Worm (Caenorhabditis elegans): Measurements from ENCODE around the gene nhr-155.
A peak's percentile ranks its signal among the peaks of the same experiment; 100 is the strongest.

The nhr-155 gene

ce11 chrV:552406-552805 is 13.1 kb downstream of the nhr-155 start:
- no peak for TF ChIP-seq sdz-38 (tag; optimal IDR thresholded peaks at IDR 0.05)

ce11 chrV:553067-553466 is 13.8 kb downstream of the nhr-155 start, which contains the start of gene C14C6.8:
Gene C14C6.8 (minus strand): TSS chrV:553167.
- no peak for TF ChIP-seq efl-1 (GFP tag; optimal IDR thresholded peaks at IDR 0.05)
- no peak for TF ChIP-seq ztf-6 (GFP tag; IDR thresholded peaks at IDR 0.05)
- no peak for TF ChIP-seq ztf-28 (GFP tag; IDR thresholded peaks at IDR 0.05)
- no peak for TF ChIP-seq Y95B8A.8 (GFP tag; IDR thresholded peaks at IDR 0.05)
- no peak for TF ChIP-seq sea-2 (GFP tag; IDR thresholded peaks at IDR 0.05)
- TF ChIP-seq tbp1 (GFP tag; optimal IDR thresholded peaks at IDR 0.05): no peak
- TF ChIP-seq repo-1 (tag; optimal IDR thresholded peaks at IDR 0.05): no peak
- no peak for TF ChIP-seq ceh-27 (GFP tag; optimal IDR thresholded peaks at IDR 0.05)
- no peak for TF ChIP-seq F23B12.7 (tag; optimal IDR thresholded peaks at IDR 0.05; ENCODE audit: insufficient read depth)
- TF ChIP-seq F33H1.4 (GFP tag; IDR thresholded peaks at IDR 0.05): no peak
- no peak for TF ChIP-seq mes-4 (tag; optimal IDR thresholded peaks at IDR 0.05)
- TF ChIP-seq snpc-4 (GFP tag; optimal IDR thresholded peaks at IDR 0.05): no peak
- TF ChIP-seq snpc-4 (tag; optimal IDR thresholded peaks at IDR 0.05): no peak
- TF ChIP-seq Y53G8AR.9 (GFP tag; conservative IDR thresholded peaks at IDR 0.05): no peak
- TF ChIP-seq cebp-2 (GFP tag; IDR thresholded peaks at IDR 0.05): no peak
- TF ChIP-seq attf-3 (GFP tag; conservative IDR thresholded peaks at IDR 0.05): no peak
- no peak for TF ChIP-seq snpc-3.4 (tag; optimal IDR thresholded peaks at IDR 0.05)
- no peak for TF ChIP-seq die-1 (tag; optimal IDR thresholded peaks at IDR 0.05)
- no peak for TF ChIP-seq F55B11.4 (tag; optimal IDR thresholded peaks at IDR 0.05; ENCODE audit: borderline replicate concordance, insufficient read depth)
- TF ChIP-seq nfyb-1 (GFP tag; IDR thresholded peaks at IDR 0.05): no peak
- no peak for TF ChIP-seq tbx-9 (tag; optimal IDR thresholded peaks at IDR 0.05; ENCODE audit: borderline replicate concordance)

- TF ChIP-seq Y56A3A.18 (GFP tag; IDR thresholded peaks at IDR 0.05) (no peak), F52B5.7 (tag; optimal IDR thresholded peaks at IDR 0.05) (no peak), attf-5 (GFP tag; optimal IDR thresholded peaks at IDR 0.05) (no peak), B0019.2 (GFP tag; conservative IDR thresholded peaks at IDR 0.05) (no peak), F55B11.4 (tag; optimal IDR thresholded peaks at IDR 0.05; ENCODE audit: borderline replicate concordance, insufficient read depth) (no peak), nfya-2 (GFP tag; IDR thresholded peaks at IDR 0.05) (no peak), lir-1 (GFP tag; conservative IDR thresholded peaks at IDR 0.05) (no peak), ztf-28 (GFP tag; IDR thresholded peaks at IDR 0.05) (no peak), pbrm-1 (GFP tag; IDR thresholded peaks at IDR 0.05) (no peak), bed-2 (GFP tag; IDR thresholded peaks at IDR 0.05) (no peak), F39B2.1 (GFP tag; IDR thresholded peaks at IDR 0.05) (no peak), attf-6 (GFP tag; IDR thresholded peaks at IDR 0.05) (no peak), madf-3 (GFP tag; IDR thresholded peaks at IDR 0.05) (no peak), lin-54 (GFP tag; optimal IDR thresholded peaks at IDR 0.05) (no peak)
Observed at ce11 chrV:556055-556454, 16.8 kb downstream of the nhr-155 start, which contains the start of gene srx-8. Gene srx-8 (minus strand): TSS chrV:556155.

ce11 chrV:559940-560339 is 20.7 kb downstream of the nhr-155 start, which contains the start of gene srx-7:
Gene srx-7 (plus strand): TSS chrV:560195.
- no peak for TF ChIP-seq F49E8.2 (tag; optimal IDR thresholded peaks at IDR 0.05; ENCODE audit: insufficient read depth)
- TF ChIP-seq snpc-4 (GFP tag; optimal IDR thresholded peaks at IDR 0.05): no peak
- TF ChIP-seq snpc-4 (tag; optimal IDR thresholded peaks at IDR 0.05): peak in 1 of 4 experiments; percentile 65
- TF ChIP-seq F57C9.4 (tag; optimal IDR thresholded peaks at IDR 0.05): no peak
- no peak for TF ChIP-seq egrh-3 (GFP tag; IDR thresholded peaks at IDR 0.05)
- peak; percentile 3 for TF ChIP-seq snpc-1.1 (tag; optimal IDR thresholded peaks at IDR 0.05; ENCODE audit: insufficient read depth)
- TF ChIP-seq lag-1 (GFP tag; IDR thresholded peaks at IDR 0.05): no peak
- no peak for TF ChIP-seq die-1 (tag; optimal IDR thresholded peaks at IDR 0.05)
- no peak for TF ChIP-seq ZK185.1 (tag; optimal IDR thresholded peaks at IDR 0.05; ENCODE audit: poor library complexity, severe bottlenecking)
- no peak for TF ChIP-seq zim-3 (tag; optimal IDR thresholded peaks at IDR 0.05)
- no peak for TF ChIP-seq lin-35 (GFP tag; optimal IDR thresholded peaks at IDR 0.05)
- no peak for TF ChIP-seq ccch-3 (GFP tag; optimal IDR thresholded peaks at IDR 0.05)
- TF ChIP-seq let-526 (GFP tag; IDR thresholded peaks at IDR 0.05): no peak
- no peak for TF ChIP-seq ceh-100 (GFP tag; IDR thresholded peaks at IDR 0.05)
- no peak for TF ChIP-seq nhr-120 (GFP tag; IDR thresholded peaks at IDR 0.05)
